Worm (Caenorhabditis elegans): ENCODE data around the gene nlp-70.

nlp-70 gene

ce11 chrV:242518-242917, 30.2 kb downstream of the nlp-70 start, which contains the start of gene R02C2.7:
TSS of gene R02C2.7 (minus strand) at chrV:242618.
- TF ChIP-seq sptf-2 (GFP tag; optimal IDR thresholded peaks at IDR 0.05) (no peak), lin-35 (GFP tag; optimal IDR thresholded peaks at IDR 0.05) (no peak), somi-1 (GFP tag; optimal IDR thresholded peaks at IDR 0.05) (no peak), B0261.1 (tag; optimal IDR thresholded peaks at IDR 0.05) (no peak), atf-7 (tag; optimal IDR thresholded peaks at IDR 0.05) (no peak), ceh-79 (tag; optimal IDR thresholded peaks at IDR 0.05) (no peak), F22D6.2 (tag; optimal IDR thresholded peaks at IDR 0.05) (no peak), C17E4.6 (GFP tag; IDR thresholded peaks at IDR 0.05) (no peak), hrde-1 (tag; optimal IDR thresholded peaks at IDR 0.05; ENCODE audit: borderline replicate concordance) (no peak), ets-4 (GFP tag; optimal IDR thresholded peaks at IDR 0.05) (no peak), hlh-12 (tag; optimal IDR thresholded peaks at IDR 0.05) (no peak), nhr-179 (tag; optimal IDR thresholded peaks at IDR 0.05) (no peak), athp-1 (tag; optimal IDR thresholded peaks at IDR 0.05) (no peak), snpc-1.1 (tag; optimal IDR thresholded peaks at IDR 0.05; ENCODE audit: insufficient read depth) (no peak), rpc-1 (optimal IDR thresholded peaks at IDR 0.05) (no peak), rpc-1 (tag; optimal IDR thresholded peaks at IDR 0.05) (no peak), tbx-9 (tag; optimal IDR thresholded peaks at IDR 0.05; ENCODE audit: borderline replicate concordance) (no peak), ceh-40 (GFP tag; IDR thresholded peaks at IDR 0.05) (no peak)

- TF ChIP-seq cebp-2 (GFP tag; IDR thresholded peaks at IDR 0.05) (no peak), ceh-58 (GFP tag; IDR thresholded peaks at IDR 0.05) (no peak), ztf-22 (GFP tag; optimal IDR thresholded peaks at IDR 0.05) (no peak), athp-1 (tag; optimal IDR thresholded peaks at IDR 0.05) (no peak), hmg-20 (GFP tag; IDR thresholded peaks at IDR 0.05) (no peak), tbx-9 (tag; optimal IDR thresholded peaks at IDR 0.05; ENCODE audit: borderline replicate concordance) (no peak), egl-18 (GFP tag; IDR thresholded peaks at IDR 0.05) (no peak), ekl-4 (GFP tag; IDR thresholded peaks at IDR 0.05) (no peak), dpl-1 (GFP tag; optimal IDR thresholded peaks at IDR 0.05) (no peak), somi-1 (GFP tag; optimal IDR thresholded peaks at IDR 0.05) (no peak), fkh-3 (tag; optimal IDR thresholded peaks at IDR 0.05) (no peak), Y79H2A.3 (GFP tag; conservative IDR thresholded peaks at IDR 0.05) (no peak), lin-26 (GFP tag; IDR thresholded peaks at IDR 0.05) (no peak)
Measured at ce11 chrV:240287-240686, 32.5 kb downstream of the nlp-70 start, which contains the start of gene txt-2. TSS of gene txt-2 (minus strand) at chrV:240500.

- TF ChIP-seq B0261.1 (tag; optimal IDR thresholded peaks at IDR 0.05): no peak
Measured at ce11 chrV:238094-238493, 34.6 kb downstream of the nlp-70 start, which contains the start of gene R02C2.1. TSS of gene R02C2.1 (minus strand) at chrV:238194.

ce11 chrV:237012-237411, 35.7 kb downstream of the nlp-70 start:
- TF ChIP-seq madf-6 (GFP tag; IDR thresholded peaks at IDR 0.05): no peak
- no peak for TF ChIP-seq pbrm-1 (GFP tag; IDR thresholded peaks at IDR 0.05)
- no peak for TF ChIP-seq cebp-2 (GFP tag; IDR thresholded peaks at IDR 0.05)
- no peak for TF ChIP-seq him-1 (tag; optimal IDR thresholded peaks at IDR 0.05)
- TF ChIP-seq lin-40 (tag; optimal IDR thresholded peaks at IDR 0.05): no peak
- no peak for TF ChIP-seq ceh-100 (GFP tag; IDR thresholded peaks at IDR 0.05)
- TF ChIP-seq zim-3 (tag; optimal IDR thresholded peaks at IDR 0.05): no peak
- TF ChIP-seq mcd-1 (GFP tag; IDR thresholded peaks at IDR 0.05): no peak
- TF ChIP-seq F22D6.2 (tag; optimal IDR thresholded peaks at IDR 0.05): no peak
- TF ChIP-seq ceh-91 (GFP tag; IDR thresholded peaks at IDR 0.05): no peak
- no peak for TF ChIP-seq snpc-4 (GFP tag; optimal IDR thresholded peaks at IDR 0.05)
- TF ChIP-seq snpc-4 (tag; optimal IDR thresholded peaks at IDR 0.05): no peak
- no peak for TF ChIP-seq ztf-22 (GFP tag; optimal IDR thresholded peaks at IDR 0.05)
- no peak for TF ChIP-seq ceh-27 (GFP tag; optimal IDR thresholded peaks at IDR 0.05)
- TF ChIP-seq F49E8.2 (tag; optimal IDR thresholded peaks at IDR 0.05; ENCODE audit: insufficient read depth): no peak
- TF ChIP-seq athp-1 (tag; optimal IDR thresholded peaks at IDR 0.05): no peak
- no peak for TF ChIP-seq F23B12.7 (tag; optimal IDR thresholded peaks at IDR 0.05; ENCODE audit: insufficient read depth)
- TF ChIP-seq let-526 (GFP tag; IDR thresholded peaks at IDR 0.05): no peak
